Fruit fly (Drosophila melanogaster): ENCODE measurements around the gene thoc7.

Gene thoc7

dm6 chr3L:212520-212919 is at the start of gene thoc7, which contains the start of gene Dis3l2:
Gene thoc7 (minus strand): TSS chr3L:212687.
Gene Dis3l2 (plus strand): TSS chr3L:212709.
- TF ChIP-seq ovo (GFP tag; optimal IDR thresholded peaks at IDR 0.05) (no peak), Mnt (GFP tag; optimal IDR thresholded peaks at IDR 0.05) (peak; percentile 3)

DNA sequence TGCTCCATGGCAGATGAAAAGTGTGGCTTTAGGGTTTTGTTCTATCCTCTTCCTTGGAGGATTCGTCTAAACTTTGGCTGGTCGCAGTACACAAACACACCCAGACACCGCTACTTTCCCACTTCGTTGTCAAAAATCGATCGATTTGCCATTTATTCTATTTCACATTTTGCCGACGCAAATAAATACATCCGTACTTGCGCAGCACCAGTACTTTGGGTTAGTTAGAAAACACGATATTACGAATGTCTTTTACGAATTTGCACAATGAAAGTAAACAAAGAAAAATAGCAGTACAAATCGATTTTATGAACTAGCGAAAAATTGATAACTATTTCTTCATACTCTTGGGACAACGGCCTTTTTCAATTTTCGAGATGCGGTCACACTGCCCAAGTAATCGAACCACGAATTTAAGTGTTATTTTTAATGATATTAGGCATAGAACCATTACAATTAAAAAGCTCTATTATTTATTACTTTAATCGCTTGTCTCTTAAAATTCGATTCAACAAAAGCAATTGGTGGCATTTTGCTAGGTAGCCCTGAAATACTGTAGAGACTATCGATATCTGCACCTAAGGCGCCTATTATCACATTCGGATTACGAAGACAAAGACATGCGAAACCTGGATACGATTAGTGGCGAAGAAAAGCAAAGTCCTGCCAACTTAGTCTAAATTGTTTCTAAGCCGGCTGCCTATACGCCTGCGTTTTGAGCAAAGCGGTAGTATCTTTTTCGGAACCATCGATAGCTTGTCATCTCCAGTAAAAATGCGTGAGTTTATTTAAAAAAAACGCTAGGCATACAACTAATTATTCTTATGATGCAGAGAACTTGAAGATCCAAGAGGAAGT is 45.4 kb upstream of the thoc7 start, which contains the start of the genes DIP2 and wac:
Gene DIP2, minus strand, starts transcription at position 337 of the 858 bp plus-strand sequence.
Gene wac, plus strand, starts transcription at position 559 of the 858 bp plus-strand sequence.
- TF ChIP-seq Mnt (GFP tag; optimal IDR thresholded peaks at IDR 0.05) (peak; percentile 54), cic (GFP tag; optimal IDR thresholded peaks at IDR 0.05) (no peak), CG11617 (GFP tag; optimal IDR thresholded peaks at IDR 0.05) (peak; percentile 69), Clk (GFP tag; optimal IDR thresholded peaks at IDR 0.05) (no peak), tj (GFP tag; optimal IDR thresholded peaks at IDR 0.05) (peak; percentile 54), CG7045 (GFP tag; optimal IDR thresholded peaks at IDR 0.05) (peak; percentile 10), kay (GFP tag; ENCODE audit: borderline replicate concordance) (no peak), CG7101 (tag; optimal IDR thresholded peaks at IDR 0.05) (peak; percentile 64), toe (GFP tag; optimal IDR thresholded peaks at IDR 0.05) (no peak), CG5204 (GFP tag; optimal IDR thresholded peaks at IDR 0.05) (no peak), CG14711 (tag; optimal IDR thresholded peaks at IDR 0.05) (peak; percentile 71), CG1620 (GFP tag; optimal IDR thresholded peaks at IDR 0.05) (peak; percentile 68), CG12768 (GFP tag; optimal IDR thresholded peaks at IDR 0.05) (peak; percentile 46), CG33017 (tag; optimal IDR thresholded peaks at IDR 0.05) (peak; percentile 41), bab1 (GFP tag; optimal IDR thresholded peaks at IDR 0.05) (peak; percentile 63), Hr96 (GFP tag; optimal IDR thresholded peaks at IDR 0.05) (no peak), ovo (GFP tag; optimal IDR thresholded peaks at IDR 0.05) (peak; percentile 43), cnc (optimal IDR thresholded peaks at IDR 0.05) (no peak), Crg-1 (GFP tag; optimal IDR thresholded peaks at IDR 0.05) (peak; percentile 59), pad (GFP tag; optimal IDR thresholded peaks at IDR 0.05) (peak; percentile 48)

- TF ChIP-seq pad (GFP tag; optimal IDR thresholded peaks at IDR 0.05) (no peak), CG7045 (GFP tag; optimal IDR thresholded peaks at IDR 0.05) (no peak), CG12768 (GFP tag; optimal IDR thresholded peaks at IDR 0.05) (peak; percentile 30)
Observed at dm6 chr3L:248226-248758, 35.8 kb upstream of the thoc7 start.

DNA sequence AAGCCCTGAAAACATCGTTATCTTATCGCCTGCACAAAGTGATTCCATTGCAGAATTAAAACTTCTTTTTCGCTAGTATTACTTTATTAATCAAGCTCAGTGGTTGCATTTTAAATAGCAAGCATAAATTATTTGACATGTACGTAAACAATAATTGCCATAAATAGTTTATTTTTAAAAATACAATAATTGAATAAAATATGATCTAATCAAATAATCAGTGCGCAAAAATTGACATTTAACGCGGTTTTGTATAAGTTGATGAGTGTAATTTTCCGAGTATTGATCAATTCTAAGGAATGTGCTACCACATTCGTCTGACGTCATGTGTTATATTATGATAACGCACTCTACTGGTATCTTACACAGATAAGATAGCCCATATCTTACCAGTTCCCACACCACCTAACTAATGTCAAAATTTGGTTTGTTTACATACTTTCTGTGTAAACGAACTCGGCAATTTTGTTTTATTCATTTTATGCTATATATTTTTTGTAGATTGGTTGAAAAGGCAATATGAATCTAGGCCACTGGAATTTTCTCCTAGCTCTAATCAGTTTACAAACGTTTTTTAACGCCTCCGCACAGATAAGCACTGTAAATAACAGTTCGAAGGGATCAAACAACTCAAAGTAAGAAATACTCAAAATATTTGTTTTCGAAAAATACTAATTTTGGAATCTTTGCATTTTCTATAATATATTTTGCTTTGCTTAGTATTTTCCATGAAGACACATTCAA is 35.2 kb upstream of the thoc7 start, which contains the start of gene mthl14:
Gene mthl14, plus strand, starts transcription at position 10 of the 744 bp plus-strand sequence.
- TF ChIP-seq cic (GFP tag; optimal IDR thresholded peaks at IDR 0.05) (peak; percentile 32), kay (GFP tag; ENCODE audit: borderline replicate concordance) (peak; percentile 80), bab1 (GFP tag; optimal IDR thresholded peaks at IDR 0.05) (no peak), Crg-1 (GFP tag; optimal IDR thresholded peaks at IDR 0.05) (peak; percentile 22), pad (GFP tag; optimal IDR thresholded peaks at IDR 0.05) (no peak), CG33017 (tag; optimal IDR thresholded peaks at IDR 0.05) (no peak)

dm6 chr3L:246644-247199 is 34.2 kb upstream of the thoc7 start:
- TF ChIP-seq CG5204 (GFP tag; optimal IDR thresholded peaks at IDR 0.05) (no peak), CG1620 (GFP tag; optimal IDR thresholded peaks at IDR 0.05) (peak; percentile 54), cic (GFP tag; optimal IDR thresholded peaks at IDR 0.05) (peak; percentile 22), toe (GFP tag; optimal IDR thresholded peaks at IDR 0.05) (no peak), CG33017 (tag; optimal IDR thresholded peaks at IDR 0.05) (no peak), CG14711 (tag; optimal IDR thresholded peaks at IDR 0.05) (peak; percentile 83), Crg-1 (GFP tag; optimal IDR thresholded peaks at IDR 0.05) (peak; percentile 68), Clk (GFP tag; optimal IDR thresholded peaks at IDR 0.05) (peak; percentile 47), Hr96 (GFP tag; optimal IDR thresholded peaks at IDR 0.05) (no peak), kay (GFP tag; ENCODE audit: borderline replicate concordance) (no peak), Mnt (GFP tag; optimal IDR thresholded peaks at IDR 0.05) (peak; percentile 74), ovo (GFP tag; optimal IDR thresholded peaks at IDR 0.05) (peak; percentile 37), CG7045 (GFP tag; optimal IDR thresholded peaks at IDR 0.05) (peak; percentile 18), tj (GFP tag; optimal IDR thresholded peaks at IDR 0.05) (peak; percentile 34), CG12768 (GFP tag; optimal IDR thresholded peaks at IDR 0.05) (no peak), CG11617 (GFP tag; optimal IDR thresholded peaks at IDR 0.05) (peak; percentile 43), pad (GFP tag; optimal IDR thresholded peaks at IDR 0.05) (peak; percentile 34), CG7101 (tag; optimal IDR thresholded peaks at IDR 0.05) (peak; percentile 63), bab1 (GFP tag; optimal IDR thresholded peaks at IDR 0.05) (peak; percentile 82), cnc (optimal IDR thresholded peaks at IDR 0.05) (no peak)

DNA sequence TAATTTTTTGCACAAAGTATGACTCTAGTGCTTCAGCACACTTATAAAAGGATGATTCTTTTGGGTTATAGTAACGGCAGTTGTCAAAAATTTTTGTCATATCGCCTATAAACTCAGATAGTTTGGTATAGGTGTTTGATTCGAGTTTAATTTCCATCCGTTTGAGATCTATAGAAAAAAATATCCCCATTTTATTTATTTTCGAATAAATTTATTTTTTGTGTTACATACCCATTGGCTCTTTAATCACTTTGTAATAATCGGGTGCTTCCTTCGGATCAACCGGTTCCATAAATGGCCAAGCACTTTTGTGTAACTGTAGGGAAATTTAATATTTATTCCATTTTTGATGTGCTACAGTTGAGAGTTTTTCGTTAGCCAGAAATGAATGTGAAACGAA is 21.9 kb upstream of the thoc7 start:
- TF ChIP-seq CG7045 (GFP tag; optimal IDR thresholded peaks at IDR 0.05) (no peak), cic (GFP tag; optimal IDR thresholded peaks at IDR 0.05) (no peak), toe (GFP tag; optimal IDR thresholded peaks at IDR 0.05) (no peak), pad (GFP tag; optimal IDR thresholded peaks at IDR 0.05) (no peak), CG14711 (tag; optimal IDR thresholded peaks at IDR 0.05) (no peak), bab1 (GFP tag; optimal IDR thresholded peaks at IDR 0.05) (no peak), kay (GFP tag; ENCODE audit: borderline replicate concordance) (peak; percentile 96), Mnt (GFP tag; optimal IDR thresholded peaks at IDR 0.05) (no peak)
